Worm (Caenorhabditis elegans) whole organism, early embryonic: ENCODE data around the gene F35E12.2.

Experiments
- aly-1 ChIP-seq: sonication (generic microtip); optimal IDR thresholded peaks from 2 replicates; lab custom pipeline; 2016; ENCODE audit warnings: missing genetic modification characterization, missing compliant biosample characterization
- hmbx-1 ChIP-seq: sonication (generic microtip); optimal IDR thresholded peaks from 2 replicates; lab custom pipeline; 2016; ENCODE audit warnings: mild to moderate bottlenecking, missing genetic modification characterization, missing compliant biosample characterization
- sea-1 ChIP-seq: fragments of 200-800 bp; sonication (Bioruptor generic); conservative IDR thresholded peaks from 2 replicates; pipeline ENCODE4 v1.3.6; 2022; ENCODE audit warnings: missing genetic modification characterization, missing compliant biosample characterization
- tbx-11 ChIP-seq: fragments of 200-800 bp; sonication (Bioruptor generic); IDR thresholded peaks from 2 replicates; pipeline ENCODE4 v1.3.6; 2022; ENCODE audit warnings: missing genetic modification characterization, missing compliant biosample characterization
- tra-4 ChIP-seq: sonication (generic microtip); optimal IDR thresholded peaks from 2 replicates; lab custom pipeline; 2017; ENCODE audit warnings: missing genetic modification characterization, missing compliant biosample characterization

- TF ChIP-seq aly-1 (tag; lab: Kevin White, UChicago) (no peak), sea-1 (GFP tag; lab: Robert Waterston, UW) (no peak), hmbx-1 (tag; lab: Kevin White, UChicago) (no peak), tbx-11 (GFP tag; lab: Robert Waterston, UW) (no peak), tra-4 (tag; lab: Kevin White, UChicago) (no peak)
Measured at ce11 chrV:13756359-13757091, 31.8 kb upstream of the F35E12.2 start, which contains the start of gene F20G2.2.
